Fruit fly (Drosophila melanogaster): Measurements from ENCODE around the gene mab-21.

The mab-21 gene

dm6 chrX:5989368-5989767, 23.6 kb downstream of the mab-21 start (continued):
- peak; percentile 6 for TF ChIP-seq bcd (GFP tag; optimal IDR thresholded peaks at IDR 0.05)
- TF ChIP-seq CG33557 (GFP tag; optimal IDR thresholded peaks at IDR 0.05) = no peak
- TF ChIP-seq CG13287 (GFP tag; IDR thresholded peaks at IDR 0.05; ENCODE audit: partially characterized antibody) = no peak
- peak; percentile 42 for TF ChIP-seq fd96Cb (tag; optimal IDR thresholded peaks at IDR 0.05)
- no peak for TF ChIP-seq CG6175 (GFP tag; IDR thresholded peaks at IDR 0.05)
- peak; percentile 29 for TF ChIP-seq ewg (GFP tag; optimal IDR thresholded peaks at IDR 0.05)
- TF ChIP-seq gt (GFP tag; IDR thresholded peaks at IDR 0.05) = no peak
- no peak for TF ChIP-seq B-H2 (GFP tag; optimal IDR thresholded peaks at IDR 0.05)
- TF ChIP-seq ci (GFP tag; IDR thresholded peaks at IDR 0.05) = peak; percentile 79
- no peak for TF ChIP-seq danr (GFP tag; IDR thresholded peaks at IDR 0.05)
- TF ChIP-seq lilli (GFP tag; optimal IDR thresholded peaks at IDR 0.05) = peak; percentile 28
- peak; percentile 59 for TF ChIP-seq CG14441 (GFP tag; IDR thresholded peaks at IDR 0.05)
- TF ChIP-seq Tbp (GFP tag; optimal IDR thresholded peaks at IDR 0.05) = no peak
- TF ChIP-seq CrebB (tag; optimal IDR thresholded peaks at IDR 0.05) = no peak
- TF ChIP-seq zfh1 (GFP tag; IDR thresholded peaks at IDR 0.05) = 0 out of 3 replicates have a peak, but pooled peaks have one; percentile 57
- TF ChIP-seq CG6813 (GFP tag; optimal IDR thresholded peaks at IDR 0.05) = no peak
- TF ChIP-seq CG10274 (GFP tag; optimal IDR thresholded peaks at IDR 0.05) = no peak
- peak; percentile 18 for TF ChIP-seq CG10267 (tag; optimal IDR thresholded peaks at IDR 0.05)
- peak; percentile 4 for TF ChIP-seq CG16863 (GFP tag; optimal IDR thresholded peaks at IDR 0.05)
- peak; percentile 67 for TF ChIP-seq CG31441 (GFP tag; IDR thresholded peaks at IDR 0.05)
- peak; percentile 56 for TF ChIP-seq seq (GFP tag; IDR thresholded peaks at IDR 0.05)
- TF ChIP-seq CG3065 (GFP tag; optimal IDR thresholded peaks at IDR 0.05) = no peak
- peak; percentile 34; the same call in 1 of the 2 replicates for TF ChIP-seq gsb (GFP tag; IDR thresholded peaks at IDR 0.05)
- peak; percentile 38; the same call in 1 of the 2 replicates for TF ChIP-seq ssp (GFP tag; IDR thresholded peaks at IDR 0.05)
- peak; percentile 56 for TF ChIP-seq phol (tag; optimal IDR thresholded peaks at IDR 0.05)
- no peak for TF ChIP-seq CG11398 (GFP tag; optimal IDR thresholded peaks at IDR 0.05)
- TF ChIP-seq Rfx (GFP tag; IDR thresholded peaks at IDR 0.05) = peak; percentile 50; the same call in 1 of the 2 replicates
- TF ChIP-seq CG9215 (GFP tag; IDR thresholded peaks at IDR 0.05) = no peak
- TF ChIP-seq row (GFP tag; IDR thresholded peaks at IDR 0.05) = peak; percentile 59
- TF ChIP-seq CG2199 (GFP tag; IDR thresholded peaks at IDR 0.05) = no peak
- TF ChIP-seq CG10543 (GFP tag; optimal IDR thresholded peaks at IDR 0.05) = no peak
- TF ChIP-seq CG7372 (GFP tag; IDR thresholded peaks at IDR 0.05) = no peak
- TF ChIP-seq Xrp1 (GFP tag; IDR thresholded peaks at IDR 0.05) = peak; percentile 62
- TF ChIP-seq bab2 (GFP tag; optimal IDR thresholded peaks at IDR 0.05) = no peak
- no peak for TF ChIP-seq Sry-δ (GFP tag; optimal IDR thresholded peaks at IDR 0.05)
- peak; percentile 7 for TF ChIP-seq CG13775 (GFP tag; optimal IDR thresholded peaks at IDR 0.05)
- TF ChIP-seq CG18262 (tag; optimal IDR thresholded peaks at IDR 0.05) = peak; percentile 60
- TF ChIP-seq CG11093 (GFP tag; IDR thresholded peaks at IDR 0.05) = no peak
- TF ChIP-seq fd3F (GFP tag; optimal IDR thresholded peaks at IDR 0.05) = no peak
- TF ChIP-seq NfI (GFP tag; optimal IDR thresholded peaks at IDR 0.05) = peak; percentile 7
- no peak for TF ChIP-seq zen (tag; optimal IDR thresholded peaks at IDR 0.05)
- peak in 1 of 2 experiments; percentile 63 for TF ChIP-seq Hr51 (GFP tag; optimal IDR thresholded peaks at IDR 0.05)
- TF ChIP-seq vvl (GFP tag; IDR thresholded peaks at IDR 0.05) = peak; percentile 59
- no peak for TF ChIP-seq Kr (GFP tag; optimal IDR thresholded peaks at IDR 0.05)
- no peak for TF ChIP-seq TFAM (GFP tag; optimal IDR thresholded peaks at IDR 0.05)
- no peak for TF ChIP-seq run (tag; optimal IDR thresholded peaks at IDR 0.05)
- no peak for TF ChIP-seq sr (GFP tag; IDR thresholded peaks at IDR 0.05)
- TF ChIP-seq CG17829 (tag; optimal IDR thresholded peaks at IDR 0.05) = peak; percentile 38
- peak; percentile 33 for TF ChIP-seq CG12659 (GFP tag; optimal IDR thresholded peaks at IDR 0.05)
- TF ChIP-seq CG17385 (GFP tag; optimal IDR thresholded peaks at IDR 0.05) = peak; percentile 25
- TF ChIP-seq CG32767 (GFP tag; IDR thresholded peaks at IDR 0.05) = 0 out of 2 replicates have a peak, but pooled peaks have one; percentile 26
- TF ChIP-seq rib (GFP tag; IDR thresholded peaks at IDR 0.05) = no peak
